Worm (Caenorhabditis elegans) whole organism, L4 larva: Measurements from ENCODE around the gene efhc-1.
A peak's percentile ranks its signal among the peaks of the same experiment; 100 is the strongest.

Source experiments
- F44E2.7 ChIP-seq: fragments of 200-800 bp; sonication (Bioruptor generic); IDR thresholded peaks from 2 replicates; pipeline ENCODE4 v2.1.2; 2022; ENCODE audit warnings: missing genetic modification characterization, missing compliant biosample characterization
- F49E8.2 ChIP-seq: sonication (generic microtip); optimal IDR thresholded peaks from 2 replicates; lab custom pipeline; 2016; ENCODE audit warnings: missing compliant biosample characterization, mild to moderate bottlenecking, missing genetic modification characterization, borderline replicate concordance
- T26A8.4 ChIP-seq: fragments of 200-800 bp; sonication (Bioruptor generic); IDR thresholded peaks from 2 replicates; pipeline ENCODE4 v1.3.6; 2022; ENCODE audit warnings: missing genetic modification characterization, missing compliant biosample characterization
- Y5F2A.4 ChIP-seq: fragments of 200-800 bp; sonication (Bioruptor generic); optimal IDR thresholded peaks from 2 replicates; lab custom pipeline; 2018; ENCODE audit warnings: mild to moderate bottlenecking, missing genetic modification characterization, missing compliant biosample characterization
- aha-1 ChIP-seq: fragments of 150-350 bp; peaks from one replicate; lab custom pipeline; 2014; ENCODE audit warnings: missing biosample characterization, missing genetic modification characterization
- aly-2 ChIP-seq: sonication (generic microtip); optimal IDR thresholded peaks from 2 replicates; lab custom pipeline; 2018; ENCODE audit warnings: missing biosample characterization, missing genetic modification characterization
- arid-1 ChIP-seq: fragments of 200-800 bp; sonication (Bioruptor generic); conservative IDR thresholded peaks from 2 replicates; pipeline ENCODE4 v1.3.6; 2022; ENCODE audit warnings: missing genetic modification reagents, missing genetic modification characterization, missing compliant biosample characterization
- ceh-44 ChIP-seq: fragments of 200-800 bp; sonication (Bioruptor generic); IDR thresholded peaks from 2 replicates; pipeline ENCODE4 v1.3.6; 2022; ENCODE audit warnings: missing genetic modification reagents, missing genetic modification characterization, missing compliant biosample characterization
- ceh-82 ChIP-seq: sonication (generic microtip); optimal IDR thresholded peaks from 2 replicates; lab custom pipeline; 2017; ENCODE audit warnings: missing biosample characterization, missing genetic modification characterization
- daf-16 ChIP-seq, 3 experiments: sonication (generic microtip); optimal IDR thresholded peaks; 2 replicates each; lab custom pipeline; 2016 to 2017; ENCODE audit warnings: missing genetic modification characterization in 3 of 3, missing genetic modification reagents in 3 of 3, mild to moderate bottlenecking in 2 of 3, missing compliant biosample characterization in 2 of 3, missing biosample characterization in 1 of 3, moderate library complexity in 1 of 3
- daf-19 ChIP-seq: fragments of 200-800 bp; sonication (Bioruptor generic); conservative IDR thresholded peaks from 2 replicates; pipeline ENCODE4 v1.3.6; 2022; ENCODE audit warnings: missing genetic modification characterization, missing compliant biosample characterization
- dmd-6 ChIP-seq: fragments of 200-800 bp; sonication (Bioruptor generic); IDR thresholded peaks from 2 replicates; pipeline ENCODE4 v1.3.6; 2022; ENCODE audit warnings: missing genetic modification reagents, missing genetic modification characterization, missing compliant biosample characterization
- dmd-8 ChIP-seq: fragments of 200-800 bp; sonication (Bioruptor generic); IDR thresholded peaks from 2 replicates; pipeline ENCODE4 v1.3.6; 2022; ENCODE audit warnings: missing genetic modification characterization, missing compliant biosample characterization
- dpl-1 ChIP-seq: fragments of 150-350 bp; optimal IDR thresholded peaks from 2 replicates; lab custom pipeline; 2014; ENCODE audit warnings: missing biosample characterization, missing genetic modification reagents, missing genetic modification characterization
- dve-1 ChIP-seq: sonication (generic microtip); optimal IDR thresholded peaks from 2 replicates; lab custom pipeline; 2017; ENCODE audit warnings: antibody characterized with exemption, mild to moderate bottlenecking, missing genetic modification characterization, missing compliant biosample characterization; ENCODE audit not compliant: insufficient read depth
- egl-43 ChIP-seq: fragments of 200-800 bp; sonication (Bioruptor generic); IDR thresholded peaks from 2 replicates; pipeline ENCODE4 v1.3.6; 2022; ENCODE audit warnings: missing genetic modification reagents, missing genetic modification characterization, missing compliant biosample characterization
- gei-8 ChIP-seq: fragments of 200-800 bp; sonication (Bioruptor generic); optimal IDR thresholded peaks from 2 replicates; lab custom pipeline; 2018; ENCODE audit warnings: mild to moderate bottlenecking, missing genetic modification characterization, missing compliant biosample characterization
- hlh-11 ChIP-seq: fragments of 200-800 bp; sonication (Bioruptor generic); optimal IDR thresholded peaks from 2 replicates; lab custom pipeline; 2018; ENCODE audit warnings: mild to moderate bottlenecking, missing genetic modification characterization, missing compliant biosample characterization
- hlh-30 ChIP-seq: sonication (generic microtip); optimal IDR thresholded peaks from 2 replicates; lab custom pipeline; 2017; ENCODE audit warnings: antibody characterized with exemption, mild to moderate bottlenecking, missing genetic modification characterization, missing compliant biosample characterization; ENCODE audit not compliant: insufficient read depth
- hmg-1.1 ChIP-seq: fragments of 200-800 bp; sonication (Bioruptor generic); IDR thresholded peaks from 2 replicates; pipeline ENCODE4 v1.3.6; 2022; ENCODE audit warnings: missing genetic modification reagents, missing genetic modification characterization, missing compliant biosample characterization
- lin-1 ChIP-seq: fragments of 200-800 bp; sonication (Bioruptor generic); IDR thresholded peaks from 2 replicates; pipeline ENCODE4 v1.3.6; 2022; ENCODE audit warnings: missing genetic modification reagents, missing genetic modification characterization, missing compliant biosample characterization
- lin-15B ChIP-seq: fragments of 150-350 bp; sonication (generic microtip); optimal IDR thresholded peaks from 3 replicates; lab custom pipeline; 2014; ENCODE audit warnings: missing biosample characterization, missing genetic modification characterization
- lin-29 ChIP-seq: fragments of 200-800 bp; sonication (Bioruptor generic); IDR thresholded peaks from 2 replicates; pipeline ENCODE4 v1.3.6; 2022; ENCODE audit warnings: missing genetic modification reagents, missing genetic modification characterization, missing compliant biosample characterization
- lin-39 ChIP-seq: fragments of 150-350 bp; optimal IDR thresholded peaks from 2 replicates; lab custom pipeline; 2014; ENCODE audit warnings: missing biosample characterization, missing genetic modification reagents, missing genetic modification characterization
- lsy-2 ChIP-seq, 2 experiments: fragments of 150-350 bp in 1 of 2; sonication (generic microtip) in 1 of 2; optimal IDR thresholded peaks; 2 replicates each; lab custom pipeline; 2014 to 2017; ENCODE audit warnings: missing biosample characterization in 2 of 2, missing genetic modification characterization in 2 of 2
- madf-5 ChIP-seq, 2 experiments: fragments of 200-800 bp; sonication (Bioruptor generic); IDR thresholded peaks; 2 replicates each; pipeline ENCODE4 v1.3.6; 2022; ENCODE audit warnings: missing compliant biosample characterization in 2 of 2, missing genetic modification characterization in 2 of 2
- mdl-1 ChIP-seq, 2 experiments: fragments of 150-350 bp in 1 of 2; sonication (generic microtip) in 1 of 2; optimal IDR thresholded peaks; 2 replicates each; lab custom pipeline; 2014 to 2017; ENCODE audit warnings: missing biosample characterization in 2 of 2, missing genetic modification characterization in 2 of 2
- mdt-29 ChIP-seq: fragments of 200-800 bp; sonication (Bioruptor generic); IDR thresholded peaks from 2 replicates; pipeline ENCODE4 v1.3.6; 2022; ENCODE audit warnings: missing genetic modification reagents, missing genetic modification characterization, missing compliant biosample characterization
- mes-2 ChIP-seq: sonication (generic microtip); optimal IDR thresholded peaks from 2 replicates; lab custom pipeline; 2016; ENCODE audit warnings: missing genotype, mild to moderate bottlenecking, missing genetic modification characterization, missing compliant biosample characterization; ENCODE audit not compliant: poor library complexity, severe bottlenecking
- mxl-2 ChIP-seq: fragments of 200-800 bp; sonication (Bioruptor generic); conservative IDR thresholded peaks from 2 replicates; pipeline ENCODE4 v1.3.6; 2022; ENCODE audit warnings: missing genetic modification reagents, missing genetic modification characterization, missing compliant biosample characterization
- nhr-102 ChIP-seq: sonication (generic microtip); optimal IDR thresholded peaks from 2 replicates; lab custom pipeline; 2016; ENCODE audit warnings: mild to moderate bottlenecking, missing genetic modification characterization, moderate library complexity, missing compliant biosample characterization
- nhr-11 ChIP-seq: fragments of 150-350 bp; optimal IDR thresholded peaks from 2 replicates; lab custom pipeline; 2014; ENCODE audit warnings: missing biosample characterization, missing genetic modification characterization
- nhr-111 ChIP-seq: fragments of 200-800 bp; sonication (Bioruptor generic); optimal IDR thresholded peaks from 2 replicates; lab custom pipeline; 2018; ENCODE audit warnings: mild to moderate bottlenecking, missing genetic modification characterization, missing compliant biosample characterization
- nhr-237 ChIP-seq: sonication (generic microtip); optimal IDR thresholded peaks from 2 replicates; lab custom pipeline; 2017; ENCODE audit warnings: missing biosample characterization, missing genetic modification characterization
- nhr-28 ChIP-seq: fragments of 150-350 bp; optimal IDR thresholded peaks from 2 replicates; lab custom pipeline; 2014; ENCODE audit warnings: missing biosample characterization, missing genetic modification characterization
- nhr-41 ChIP-seq: fragments of 200-800 bp; sonication (Bioruptor generic); IDR thresholded peaks from 2 replicates; pipeline ENCODE4 v1.3.6; 2022; ENCODE audit warnings: missing genetic modification reagents, missing genetic modification characterization, missing compliant biosample characterization
- nhr-48 ChIP-seq: sonication (generic microtip); optimal IDR thresholded peaks from 2 replicates; lab custom pipeline; 2016; ENCODE audit warnings: mild to moderate bottlenecking, missing genetic modification characterization, missing compliant biosample characterization
- nhr-6 ChIP-seq: fragments of 150-350 bp; optimal IDR thresholded peaks from 2 replicates; lab custom pipeline; 2014; ENCODE audit warnings: missing biosample characterization, missing genetic modification characterization
- php-3 ChIP-seq: fragments of 200-800 bp; sonication (Bioruptor generic); IDR thresholded peaks from 2 replicates; pipeline ENCODE4 v1.3.6; 2022; ENCODE audit warnings: missing genetic modification reagents, missing genetic modification characterization, missing compliant biosample characterization
- pqm-1 ChIP-seq: sonication (generic microtip); optimal IDR thresholded peaks from 2 replicates; lab custom pipeline; 2017; ENCODE audit warnings: missing biosample characterization, missing genetic modification characterization
- saeg-2 ChIP-seq: fragments of 200-800 bp; sonication (Bioruptor generic); IDR thresholded peaks from 2 replicates; pipeline ENCODE4 v1.3.6; 2022; ENCODE audit warnings: missing genetic modification reagents, missing genetic modification characterization, missing compliant biosample characterization
- skn-1 ChIP-seq: fragments of 150-350 bp; optimal IDR thresholded peaks from 2 replicates; lab custom pipeline; 2014; ENCODE audit warnings: missing biosample characterization, missing genetic modification characterization
- snpc-1.2 ChIP-seq: fragments of 200-800 bp; sonication (Bioruptor generic); IDR thresholded peaks from 2 replicates; pipeline ENCODE4 v1.3.6; 2022; ENCODE audit warnings: missing genetic modification reagents, missing genetic modification characterization, missing compliant biosample characterization
- snpc-4 ChIP-seq: fragments of 150-350 bp; optimal IDR thresholded peaks from 2 replicates; lab custom pipeline; 2014; ENCODE audit warnings: missing biosample characterization, missing genetic modification characterization
- spr-1 ChIP-seq: sonication (generic microtip); optimal IDR thresholded peaks from 2 replicates; lab custom pipeline; 2016; ENCODE audit warnings: mild to moderate bottlenecking, missing genetic modification characterization, missing compliant biosample characterization
- tag-97 ChIP-seq: fragments of 200-800 bp; sonication (Bioruptor generic); IDR thresholded peaks from 2 replicates; pipeline ENCODE4 v1.3.6; 2022; ENCODE audit warnings: missing genetic modification characterization, missing compliant biosample characterization
- zfp-2 ChIP-seq: sonication (generic microtip); optimal IDR thresholded peaks from 2 replicates; lab custom pipeline; 2016; ENCODE audit warnings: mild to moderate bottlenecking, missing genetic modification characterization, missing compliant biosample characterization
- ztf-11 ChIP-seq: fragments of 150-350 bp; optimal IDR thresholded peaks from 2 replicates; lab custom pipeline; 2014; ENCODE audit warnings: missing biosample characterization, missing genetic modification characterization

efhc-1 gene

DNA sequence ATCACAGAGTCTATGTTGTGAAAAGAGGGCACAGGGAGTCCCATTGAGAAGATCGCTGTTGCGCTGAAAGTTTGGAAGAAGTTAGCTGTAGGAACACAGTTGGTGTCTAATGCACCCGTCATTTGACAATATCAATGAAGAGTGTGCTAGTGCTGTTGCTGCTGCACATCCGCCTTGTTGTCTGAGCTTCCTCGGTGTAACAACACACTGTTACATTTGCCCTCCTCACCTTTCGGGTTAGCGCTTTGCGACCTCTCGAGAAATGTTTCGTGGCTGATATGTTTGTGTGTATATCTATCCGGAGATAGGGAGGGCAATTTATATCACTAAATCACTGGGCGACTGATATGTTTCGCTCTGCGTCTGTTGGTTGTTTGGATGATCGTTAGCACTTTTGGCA lies 36.1 kb downstream of the efhc-1 start:
- TF ChIP-seq arid-1 (no peak), madf-5 (GFP tag; IDR thresholded peaks at IDR 0.05; lab: Robert Waterston, UW) (no peak), nhr-48 (peak; percentile 20), hmg-1.1 (GFP tag; lab: Robert Waterston, UW) (0 out of 2 replicates have a peak, but pooled peaks have one; percentile 40), nhr-41 (GFP tag; lab: Robert Waterston, UW) (peak; percentile 12; the same call in 1 of the 2 replicates), nhr-28 (tag; lab: Kevin White, UChicago) (peak; percentile 41), lin-15B (tag; lab: Kevin White, UChicago) (no peak), lsy-2 (tag; optimal IDR thresholded peaks at IDR 0.05; lab: Kevin White, UChicago) (peak in 1 of 2 experiments; percentile 3), daf-16 (GFP tag; optimal IDR thresholded peaks at IDR 0.05; lab: Kevin White, UChicago) (peak in 1 of 2 experiments; percentile 93), daf-16 (tag; optimal IDR thresholded peaks at IDR 0.05; lab: Kevin White, UChicago) (peak; percentile 4), nhr-6 (no peak), hlh-30 (tag; lab: Kevin White, UChicago) (peak; percentile 12), nhr-11 (tag; lab: Kevin White, UChicago) (peak; percentile 65), dmd-6 (GFP tag; lab: Robert Waterston, UW) (peak; percentile 48), hlh-11 (peak; percentile 72)

DNA sequence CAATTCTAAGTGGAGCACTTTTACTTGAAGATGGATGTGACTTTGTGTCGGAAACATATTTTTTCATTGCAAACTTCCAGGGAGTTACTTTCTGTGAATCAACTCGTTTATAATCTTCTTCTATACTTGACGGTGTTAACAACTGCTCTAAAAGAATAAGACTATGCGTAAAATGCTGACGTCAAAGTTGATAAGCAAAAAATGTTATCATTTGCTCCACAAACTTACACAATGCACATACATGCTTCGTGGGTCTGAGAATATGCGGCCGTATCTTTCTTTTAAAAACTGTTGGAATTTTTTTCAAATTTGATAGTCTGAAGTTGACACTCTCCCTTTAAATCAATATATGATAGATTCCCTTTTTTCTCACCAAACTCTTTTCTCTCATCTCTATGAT lies 37.0 kb downstream of the efhc-1 start:
- TF ChIP-seq dve-1 (tag; lab: Kevin White, UChicago) (peak; percentile 34), aha-1 (tag; lab: Kevin White, UChicago) (peak; percentile 52), php-3 (GFP tag; lab: Robert Waterston, UW) (no peak), mdl-1 (tag; optimal IDR thresholded peaks at IDR 0.05; lab: Kevin White, UChicago) (no peak), mdt-29 (GFP tag; lab: Robert Waterston, UW) (no peak), dmd-6 (GFP tag; lab: Robert Waterston, UW) (no peak), ceh-44 (no peak), dmd-8 (GFP tag; lab: Robert Waterston, UW) (no peak), Y5F2A.4 (no peak), saeg-2 (GFP tag; lab: Robert Waterston, UW) (no peak), pqm-1 (tag; lab: Kevin White, UChicago) (peak; percentile 59), nhr-102 (no peak), zfp-2 (tag; lab: Kevin White, UChicago) (no peak), snpc-1.2 (GFP tag; lab: Robert Waterston, UW) (no peak), nhr-11 (tag; lab: Kevin White, UChicago) (no peak), skn-1 (tag; lab: Kevin White, UChicago) (no peak), mxl-2 (GFP tag; lab: Robert Waterston, UW) (no peak), F44E2.7 (GFP tag; lab: Robert Waterston, UW) (no peak), daf-16 (GFP tag; optimal IDR thresholded peaks at IDR 0.05; lab: Kevin White, UChicago) (no peak), daf-16 (tag; optimal IDR thresholded peaks at IDR 0.05; lab: Kevin White, UChicago) (peak; percentile 3), nhr-111 (GFP tag; lab: Kevin White, UChicago) (no peak), hlh-30 (tag; lab: Kevin White, UChicago) (no peak), dpl-1 (GFP tag; lab: Kevin White, UChicago) (no peak), lin-29 (GFP tag; lab: Robert Waterston, UW) (no peak), spr-1 (tag; lab: Kevin White, UChicago) (no peak)

DNA sequence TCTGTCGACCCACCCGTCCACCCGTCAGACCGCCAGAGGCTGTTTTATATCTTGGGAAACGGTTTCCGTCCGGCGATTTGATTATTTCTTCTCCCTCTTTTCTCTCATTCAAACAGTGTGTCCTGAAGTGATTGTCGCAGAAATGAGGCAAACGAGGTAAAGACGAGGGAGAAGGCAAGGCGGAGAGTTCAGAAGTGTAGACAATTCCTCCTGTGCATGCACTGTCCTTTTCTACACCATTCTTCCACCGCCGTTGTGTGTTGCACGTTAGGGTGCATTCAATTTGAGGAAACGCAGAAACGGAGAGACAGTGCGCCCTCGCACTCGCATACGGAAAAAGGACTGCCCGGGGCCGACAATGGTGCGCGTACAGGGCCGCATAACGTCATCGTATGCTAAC lies 37.5 kb downstream of the efhc-1 start:
- TF ChIP-seq F49E8.2 (no peak), egl-43 (peak; percentile 47; the same call in 1 of the 2 replicates), mes-2 (tag; lab: Kevin White, UChicago) (peak; percentile 45), ztf-11 (tag; lab: Kevin White, UChicago) (no peak), hlh-11 (peak; percentile 65), php-3 (GFP tag; lab: Robert Waterston, UW) (no peak), aly-2 (tag; lab: Kevin White, UChicago) (no peak), aha-1 (tag; lab: Kevin White, UChicago) (peak; percentile 92), lin-39 (no peak), lin-1 (GFP tag; lab: Robert Waterston, UW) (no peak), tag-97 (no peak), gei-8 (no peak), nhr-237 (tag; lab: Kevin White, UChicago) (no peak), daf-19 (GFP tag; lab: Robert Waterston, UW) (no peak), nhr-28 (tag; lab: Kevin White, UChicago) (peak; percentile 28), T26A8.4 (GFP tag; lab: Robert Waterston, UW) (no peak), saeg-2 (GFP tag; lab: Robert Waterston, UW) (no peak), ceh-82 (tag; lab: Kevin White, UChicago) (no peak), snpc-4 (tag; lab: Kevin White, UChicago) (no peak)
